Fruit fly (Drosophila melanogaster) whole organism, wandering third instar larva: ENCODE results near the gene Pkc98E.

ENCODE experiments used
- Dfd ChIP-seq: fragments of >200 bp; optimal IDR thresholded peaks from 2 replicates; lab custom pipeline; 2017; ENCODE audit warnings: missing biosample characterization, missing genetic modification characterization
- HLH106 ChIP-seq: fragments of 200-800 bp; optimal IDR thresholded peaks from 3 replicates; lab custom pipeline; 2019; ENCODE audit warnings: missing biosample characterization, mild to moderate bottlenecking, missing genetic modification characterization, moderate library complexity
- Hr78 ChIP-seq: fragments of >200 bp; optimal IDR thresholded peaks from 2 replicates; lab custom pipeline; 2017; ENCODE audit warnings: missing biosample characterization, missing genetic modification characterization
- Hr83 ChIP-seq: fragments of 200-300 bp; sonication (Bioruptor generic); optimal IDR thresholded peaks from 2 replicates; lab custom pipeline; 2016; ENCODE audit warnings: missing biosample characterization, mild to moderate bottlenecking, missing genetic modification characterization, moderate library complexity; ENCODE audit not compliant: poor library complexity, severe bottlenecking
- Myc ChIP-seq: fragments of >200 bp; optimal IDR thresholded peaks from 2 replicates; lab custom pipeline; 2017
- OdsH ChIP-seq: fragments of 200-800 bp; sonication (Bioruptor generic); optimal IDR thresholded peaks from 2 replicates; lab custom pipeline; 2016; ENCODE audit warnings: missing biosample characterization, mild to moderate bottlenecking, missing genetic modification characterization
- Sp1 ChIP-seq: fragments of 200-800 bp; sonication (Bioruptor generic); optimal IDR thresholded peaks from 3 replicates; lab custom pipeline; 2019; ENCODE audit warnings: missing biosample characterization, mild to moderate bottlenecking, missing genetic modification characterization, moderate library complexity
- br ChIP-seq: fragments of 200-800 bp; sonication (Bioruptor generic); optimal IDR thresholded peaks from 2 replicates; lab custom pipeline; 2016; ENCODE audit warnings: missing biosample characterization, missing genetic modification characterization
- foxo ChIP-seq, 2 experiments: fragments of 200-800 bp; sonication (Bioruptor generic); optimal IDR thresholded peaks; 2 replicates in 1 of 2; 3 replicates in 1 of 2; lab custom pipeline; 2016 to 2017; ENCODE audit warnings: missing biosample characterization in 2 of 2, missing genetic modification characterization in 2 of 2
- h ChIP-seq: fragments of 200-800 bp; sonication (Bioruptor generic); optimal IDR thresholded peaks from 3 replicates; lab custom pipeline; 2016; ENCODE audit warnings: missing biosample characterization, mild to moderate bottlenecking, missing genetic modification characterization
- lola ChIP-seq: fragments of >200 bp; optimal IDR thresholded peaks from 2 replicates; lab custom pipeline; 2017; ENCODE audit warnings: missing biosample characterization, missing genetic modification characterization
- psq ChIP-seq: fragments of 200-800 bp; sonication (Bioruptor generic); optimal IDR thresholded peaks from 3 replicates; lab custom pipeline; 2017; ENCODE audit warnings: missing biosample characterization, mild to moderate bottlenecking, missing genetic modification characterization, moderate library complexity
- usp ChIP-seq: fragments of >200 bp; optimal IDR thresholded peaks from 2 replicates; lab custom pipeline; 2017; ENCODE audit warnings: missing biosample characterization, missing genetic modification characterization
- woc ChIP-seq: sonication (Bioruptor generic); optimal IDR thresholded peaks from 2 replicates; lab custom pipeline; 2016; ENCODE audit warnings: missing biosample characterization, mild to moderate bottlenecking, missing genetic modification characterization

DNA sequence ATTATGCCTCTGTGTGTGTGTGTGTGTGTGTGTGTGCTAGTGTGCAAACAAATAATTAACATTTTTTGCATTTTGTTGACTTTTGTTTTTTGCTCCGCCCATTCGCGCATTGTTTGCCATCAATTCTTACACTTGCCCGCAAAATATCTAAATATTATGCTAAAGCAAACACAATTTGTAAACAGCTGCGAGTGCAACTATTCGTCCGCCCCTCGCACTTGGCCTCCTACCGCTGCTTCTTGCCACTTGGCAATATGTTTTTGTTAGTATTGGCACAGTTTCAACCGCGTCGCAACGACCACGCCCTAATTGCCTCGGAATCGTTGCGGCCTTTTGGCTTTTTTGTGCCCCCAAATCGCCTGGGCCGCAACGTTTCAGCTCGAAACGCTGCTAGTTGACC is 38.6 kb downstream of the Pkc98E start:
- TF ChIP-seq lola (GFP tag; lab: Kevin White, UChicago) (no peak), HLH106 (no peak), h (GFP tag; lab: Kevin White, UChicago) (no peak), Hr83 (no peak), Dfd (GFP tag; lab: Kevin White, UChicago) (no peak), Myc (no peak), br (GFP tag; lab: Kevin White, UChicago) (no peak), OdsH (no peak), psq (GFP tag; lab: Kevin White, UChicago) (no peak), woc (GFP tag; lab: Kevin White, UChicago) (no peak), Hr78 (GFP tag; lab: Kevin White, UChicago) (no peak), foxo (GFP tag; optimal IDR thresholded peaks at IDR 0.05; lab: Kevin White, UChicago) (no peak), usp (GFP tag; lab: Kevin White, UChicago) (no peak), Sp1 (no peak)
